Worm (Caenorhabditis elegans) whole organism, midembryonic: ENCODE data around the gene bus-8A.

ENCODE experiments used
- T22C8.4 ChIP-seq: fragments of 200-800 bp; sonication (Bioruptor generic); IDR thresholded peaks from 2 replicates; pipeline ENCODE4 v1.3.6; 2022; ENCODE audit warnings: missing genetic modification characterization, missing compliant biosample characterization
- cog-1 ChIP-seq: sonication (generic microtip); optimal IDR thresholded peaks from 2 replicates; lab custom pipeline; 2016; ENCODE audit warnings: missing genetic modification characterization, missing compliant biosample characterization
- flt-1 ChIP-seq: fragments of 200-800 bp; sonication (Bioruptor generic); IDR thresholded peaks from 2 replicates; pipeline ENCODE4 v1.3.6; 2022; ENCODE audit warnings: missing genetic modification characterization, missing compliant biosample characterization
- klf-2 ChIP-seq: fragments of 200-800 bp; sonication (Bioruptor generic); conservative IDR thresholded peaks from 2 replicates; pipeline ENCODE4 v1.3.6; 2022; ENCODE audit warnings: missing genetic modification reagents, missing genetic modification characterization, missing compliant biosample characterization
- med-1 ChIP-seq: sonication (generic microtip); optimal IDR thresholded peaks from 2 replicates; lab custom pipeline; 2017; ENCODE audit warnings: missing genetic modification characterization, mild to moderate bottlenecking, missing compliant biosample characterization, antibody characterized with exemption, missing genetic modification reagents; ENCODE audit not compliant: insufficient read depth
- ref-1 ChIP-seq: fragments of 200-800 bp; sonication (Bioruptor generic); conservative IDR thresholded peaks from 2 replicates; pipeline ENCODE4 v1.3.6; 2022; ENCODE audit warnings: missing genetic modification reagents, missing genetic modification characterization, missing compliant biosample characterization
- tab-1 ChIP-seq: fragments of 200-800 bp; sonication (Bioruptor generic); IDR thresholded peaks from 2 replicates; pipeline ENCODE4 v1.3.6; 2022; ENCODE audit warnings: missing genetic modification characterization, missing compliant biosample characterization
- ztf-23 ChIP-seq: fragments of 200-800 bp; sonication (Bioruptor generic); IDR thresholded peaks from 2 replicates; pipeline ENCODE4 v1.3.6; 2022; ENCODE audit warnings: missing genetic modification reagents, missing genetic modification characterization, missing compliant biosample characterization
- ztf-29 ChIP-seq: fragments of 200-800 bp; sonication (Bioruptor generic); IDR thresholded peaks from 2 replicates; pipeline ENCODE4 v1.3.6; 2022; ENCODE audit warnings: missing genetic modification reagents, missing genetic modification characterization, missing compliant biosample characterization

DNA sequence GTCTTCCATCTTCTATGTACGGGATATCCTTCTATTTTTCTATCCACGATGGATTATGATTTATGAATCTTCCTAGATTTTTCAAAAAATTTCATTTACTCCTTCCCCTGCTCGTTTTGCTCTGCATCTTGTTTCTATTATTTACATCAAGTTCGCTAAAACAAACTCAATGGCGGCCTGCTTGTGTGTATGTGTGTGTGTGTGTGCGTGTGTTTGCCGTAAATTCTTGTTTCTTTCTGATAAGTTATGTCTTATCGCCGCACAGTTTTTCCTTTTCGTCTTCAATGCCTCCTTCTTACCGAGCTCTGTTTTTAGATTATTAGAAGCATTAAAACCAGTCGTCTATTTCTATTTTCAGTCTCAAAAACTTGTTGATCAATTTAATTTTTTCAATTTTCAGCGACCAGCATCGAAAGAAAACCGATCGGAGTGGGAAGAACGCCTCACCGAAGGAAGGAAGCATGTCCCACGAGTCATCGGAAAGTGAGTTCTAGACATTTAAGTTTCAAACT is 13.4 kb upstream of the bus-8A start, which contains the start of gene dlg-1:
- TF ChIP-seq tab-1 (no peak), ztf-29 (no peak), flt-1 (GFP tag; lab: Robert Waterston, UW) (no peak), cog-1 (tag; lab: Kevin White, UChicago) (no peak), med-1 (GFP tag; lab: Kevin White, UChicago) (no peak), T22C8.4 (GFP tag; lab: Robert Waterston, UW) (no peak), ref-1 (GFP tag; lab: Robert Waterston, UW) (no peak), ztf-23 (GFP tag; lab: Robert Waterston, UW) (no peak), klf-2 (GFP tag; lab: Robert Waterston, UW) (no peak)
